Worm (Caenorhabditis elegans) whole organism, L1 larva: ENCODE measurements around the gene F52G3.8.

ENCODE experiments used
- C04F5.9 ChIP-seq: sonication (generic microtip); optimal IDR thresholded peaks from 2 replicates; lab custom pipeline; 2016; ENCODE audit warnings: missing genetic modification characterization, missing compliant biosample characterization
- C16A3.4 ChIP-seq: fragments of 150-350 bp; optimal IDR thresholded peaks from 2 replicates; lab custom pipeline; 2014; ENCODE audit warnings: missing biosample characterization, missing genetic modification characterization
- C34B4.2 ChIP-seq: sonication (generic microtip); optimal IDR thresholded peaks from 2 replicates; lab custom pipeline; 2017; ENCODE audit warnings: mild to moderate bottlenecking, missing genetic modification characterization, missing compliant biosample characterization
- F16B12.6 ChIP-seq: fragments of 150-350 bp; optimal IDR thresholded peaks from 2 replicates; lab custom pipeline; 2014; ENCODE audit warnings: missing biosample characterization, missing genetic modification characterization
- Y116A8C.19 ChIP-seq: sonication (generic microtip); optimal IDR thresholded peaks from 2 replicates; lab custom pipeline; 2016; ENCODE audit warnings: missing compliant biosample characterization, missing genetic modification characterization, borderline replicate concordance
- aly-2 ChIP-seq: fragments of 150-350 bp; optimal IDR thresholded peaks from 2 replicates; lab custom pipeline; 2014; ENCODE audit warnings: missing biosample characterization, missing genetic modification characterization
- blmp-1 ChIP-seq: fragments of 150-350 bp; optimal IDR thresholded peaks from 2 replicates; lab custom pipeline; 2014; ENCODE audit warnings: missing biosample characterization, missing genetic modification characterization
- ceh-63 ChIP-seq: fragments of 200-800 bp; sonication (Bioruptor generic); optimal IDR thresholded peaks from 2 replicates; lab custom pipeline; 2018; ENCODE audit warnings: mild to moderate bottlenecking, missing genetic modification characterization, missing compliant biosample characterization
- ceh-82 ChIP-seq, 3 experiments: fragments of 150-350 bp in 1 of 3; sonication (generic microtip) in 2 of 3; optimal IDR thresholded peaks; 2 replicates each; lab custom pipeline; 2014 to 2017; ENCODE audit warnings: missing biosample characterization in 3 of 3, missing genetic modification characterization in 3 of 3
- ceh-90 ChIP-seq: sonication (generic microtip); optimal IDR thresholded peaks from 2 replicates; lab custom pipeline; 2016; ENCODE audit warnings: missing genetic modification characterization, missing compliant biosample characterization
- ces-1 ChIP-seq: fragments of 150-350 bp; optimal IDR thresholded peaks from 2 replicates; lab custom pipeline; 2014; ENCODE audit warnings: missing biosample characterization, missing genetic modification reagents, missing genetic modification characterization
- dpl-1 ChIP-seq, 3 experiments: fragments of 150-350 bp in 2 of 3; sonication (generic microtip) in 1 of 3; optimal IDR thresholded peaks; 2 replicates each; lab custom pipeline; 2014 to 2017; ENCODE audit warnings: missing biosample characterization in 3 of 3, missing genetic modification characterization in 3 of 3, missing genetic modification reagents in 3 of 3
- dsc-1 ChIP-seq: sonication (generic microtip); optimal IDR thresholded peaks from 2 replicates; lab custom pipeline; 2016; ENCODE audit warnings: mild to moderate bottlenecking, missing genetic modification characterization, missing compliant biosample characterization
- efl-3 ChIP-seq: fragments of 200-800 bp; sonication (Bioruptor generic); optimal IDR thresholded peaks from 2 replicates; lab custom pipeline; 2018; ENCODE audit warnings: mild to moderate bottlenecking, missing genetic modification characterization, missing compliant biosample characterization
- egl-13 ChIP-seq: sonication (generic microtip); optimal IDR thresholded peaks from 2 replicates; lab custom pipeline; 2016; ENCODE audit warnings: missing genotype, missing genetic modification reagents, missing genetic modification characterization, missing compliant biosample characterization
- egl-27 ChIP-seq, 2 experiments: fragments of 150-350 bp in 1 of 2; sonication (generic microtip); optimal IDR thresholded peaks; 3 replicates each; lab custom pipeline; 2017 to 2018; ENCODE audit warnings: missing biosample characterization in 2 of 2, missing genetic modification characterization in 2 of 2, missing genetic modification reagents in 2 of 2
- elt-3 ChIP-seq, 6 experiments: fragments of 150-350 bp in 1 of 6; sonication (generic microtip); optimal IDR thresholded peaks; 2 replicates each; lab custom pipeline; 2017 to 2018; ENCODE audit warnings: missing biosample characterization in 6 of 6, missing genetic modification characterization in 6 of 6, inconsistent platforms in 1 of 6
- fkh-10 ChIP-seq: sonication (generic microtip); optimal IDR thresholded peaks from 2 replicates; lab custom pipeline; 2017; ENCODE audit warnings: missing biosample characterization, missing genetic modification reagents, missing genetic modification characterization
- fkh-8 ChIP-seq: sonication (generic microtip); optimal IDR thresholded peaks from 2 replicates; lab custom pipeline; 2016; ENCODE audit warnings: mild to moderate bottlenecking, missing genetic modification characterization, missing compliant biosample characterization
- hlh-17 ChIP-seq: fragments of 200-800 bp; sonication (Bioruptor generic); optimal IDR thresholded peaks from 2 replicates; lab custom pipeline; 2018; ENCODE audit warnings: missing genetic modification characterization, mild to moderate bottlenecking, missing compliant biosample characterization, moderate library complexity, borderline replicate concordance
- irx-1 ChIP-seq: sonication (generic microtip); optimal IDR thresholded peaks from 2 replicates; lab custom pipeline; 2016; ENCODE audit warnings: missing genetic modification characterization, missing compliant biosample characterization
- lin-14 ChIP-seq: fragments of 200-800 bp; sonication (Bioruptor generic); optimal IDR thresholded peaks from 2 replicates; lab custom pipeline; 2018; ENCODE audit warnings: mild to moderate bottlenecking, missing genetic modification characterization, moderate library complexity, missing compliant biosample characterization
- lin-35 ChIP-seq, 2 experiments: fragments of 150-350 bp; optimal IDR thresholded peaks; 2 replicates each; lab custom pipeline; 2014; ENCODE audit warnings: missing biosample characterization in 2 of 2, missing genetic modification characterization in 2 of 2, missing genetic modification reagents in 2 of 2
- lin-39 ChIP-seq: fragments of 150-350 bp; optimal IDR thresholded peaks from 2 replicates; lab custom pipeline; 2014; ENCODE audit warnings: missing biosample characterization, missing genetic modification reagents, missing genetic modification characterization
- lir-3 ChIP-seq: sonication (generic microtip); optimal IDR thresholded peaks from 2 replicates; lab custom pipeline; 2016; ENCODE audit warnings: mild to moderate bottlenecking, missing genetic modification characterization, moderate library complexity, missing compliant biosample characterization; ENCODE audit not compliant: poor library complexity
- lsy-2 ChIP-seq, 2 experiments: fragments of 150-350 bp; optimal IDR thresholded peaks; 2 replicates each; lab custom pipeline; 2014; ENCODE audit warnings: missing biosample characterization in 2 of 2, missing genetic modification characterization in 2 of 2
- mef-2 ChIP-seq: fragments of 150-350 bp; optimal IDR thresholded peaks from 2 replicates; lab custom pipeline; 2014; ENCODE audit warnings: missing biosample characterization, missing genetic modification characterization
- mep-1 ChIP-seq: fragments of 150-350 bp; optimal IDR thresholded peaks from 2 replicates; lab custom pipeline; 2014; ENCODE audit warnings: missing biosample characterization, missing genetic modification characterization
- nhr-19 ChIP-seq: fragments of 200-800 bp; sonication (Bioruptor generic); conservative IDR thresholded peaks from 2 replicates; pipeline ENCODE4 v1.3.6; 2022; ENCODE audit warnings: missing genetic modification characterization, missing compliant biosample characterization
- nhr-237 ChIP-seq: fragments of 150-350 bp; optimal IDR thresholded peaks from 2 replicates; lab custom pipeline; 2014; ENCODE audit warnings: missing biosample characterization, missing genetic modification characterization
- nhr-28 ChIP-seq: fragments of 150-350 bp; optimal IDR thresholded peaks from 2 replicates; lab custom pipeline; 2014; ENCODE audit warnings: missing biosample characterization, missing genetic modification characterization
- nhr-71 ChIP-seq: sonication (generic microtip); optimal IDR thresholded peaks from 2 replicates; lab custom pipeline; 2016; ENCODE audit warnings: mild to moderate bottlenecking, missing genetic modification characterization, moderate library complexity, missing compliant biosample characterization
- nhr-76 ChIP-seq: sonication (generic microtip); optimal IDR thresholded peaks from 2 replicates; lab custom pipeline; 2017; ENCODE audit warnings: missing biosample characterization, missing genetic modification characterization
- nhr-77 ChIP-seq: fragments of 150-350 bp; optimal IDR thresholded peaks from 2 replicates; lab custom pipeline; 2014; ENCODE audit warnings: missing biosample characterization, missing genetic modification characterization
- nhr-84 ChIP-seq: sonication (generic microtip); optimal IDR thresholded peaks from 2 replicates; lab custom pipeline; 2017; ENCODE audit warnings: missing biosample characterization, missing genetic modification characterization
- nhr-85 ChIP-seq: sonication (generic microtip); peaks from one replicate; lab custom pipeline; 2016; ENCODE audit warnings: missing genetic modification characterization, inconsistent platforms, missing compliant biosample characterization
- nhr-90 ChIP-seq: sonication (generic microtip); optimal IDR thresholded peaks from 2 replicates; lab custom pipeline; 2016; ENCODE audit warnings: mild to moderate bottlenecking, missing genetic modification characterization, missing compliant biosample characterization; ENCODE audit not compliant: poor library complexity
- pqm-1 ChIP-seq: sonication (generic microtip); optimal IDR thresholded peaks from 3 replicates; lab custom pipeline; 2017; ENCODE audit warnings: missing biosample characterization, missing genetic modification characterization
- skn-1 ChIP-seq: fragments of 150-350 bp; optimal IDR thresholded peaks from 2 replicates; lab custom pipeline; 2014; ENCODE audit warnings: missing biosample characterization, missing genetic modification characterization
- snpc-4 ChIP-seq: fragments of 150-350 bp; optimal IDR thresholded peaks from 2 replicates; lab custom pipeline; 2014; ENCODE audit warnings: missing biosample characterization, missing genetic modification characterization
- snu-23 ChIP-seq: sonication (generic microtip); optimal IDR thresholded peaks from 2 replicates; lab custom pipeline; 2016; ENCODE audit warnings: missing genetic modification characterization, missing compliant biosample characterization
- sptf-1 ChIP-seq: fragments of 150-350 bp; optimal IDR thresholded peaks from 2 replicates; lab custom pipeline; 2014; ENCODE audit warnings: missing biosample characterization, missing genetic modification characterization
- tlp-1 ChIP-seq: fragments of 150-350 bp; optimal IDR thresholded peaks from 2 replicates; lab custom pipeline; 2014; ENCODE audit warnings: missing biosample characterization, missing genetic modification characterization
- unc-130 ChIP-seq: fragments of 150-350 bp; optimal IDR thresholded peaks from 2 replicates; lab custom pipeline; 2017; ENCODE audit warnings: missing biosample characterization, missing genetic modification characterization, inconsistent platforms
- unc-62 ChIP-seq: fragments of 150-350 bp; optimal IDR thresholded peaks from 2 replicates; lab custom pipeline; 2014; ENCODE audit warnings: missing biosample characterization, missing genetic modification reagents, missing genetic modification characterization
- unc-98 ChIP-seq: fragments of 200-800 bp; sonication (Bioruptor generic); IDR thresholded peaks from 2 replicates; pipeline ENCODE4 v1.3.6; 2022; ENCODE audit warnings: missing genetic modification characterization, missing compliant biosample characterization
- vab-15 ChIP-seq: sonication (generic microtip); optimal IDR thresholded peaks from 2 replicates; lab custom pipeline; 2017; ENCODE audit warnings: missing genotype, mild to moderate bottlenecking, missing genetic modification characterization, missing compliant biosample characterization
- xbp-1 ChIP-seq: sonication (generic microtip); optimal IDR thresholded peaks from 2 replicates; lab custom pipeline; 2016; ENCODE audit warnings: missing genetic modification characterization, missing compliant biosample characterization
- zag-1 ChIP-seq: fragments of 150-350 bp; optimal IDR thresholded peaks from 2 replicates; lab custom pipeline; 2014; ENCODE audit warnings: missing biosample characterization, missing genetic modification characterization
- ztf-4 ChIP-seq: fragments of 150-350 bp; optimal IDR thresholded peaks from 2 replicates; lab custom pipeline; 2014; ENCODE audit warnings: missing biosample characterization, missing genetic modification characterization

Gene F52G3.8

DNA sequence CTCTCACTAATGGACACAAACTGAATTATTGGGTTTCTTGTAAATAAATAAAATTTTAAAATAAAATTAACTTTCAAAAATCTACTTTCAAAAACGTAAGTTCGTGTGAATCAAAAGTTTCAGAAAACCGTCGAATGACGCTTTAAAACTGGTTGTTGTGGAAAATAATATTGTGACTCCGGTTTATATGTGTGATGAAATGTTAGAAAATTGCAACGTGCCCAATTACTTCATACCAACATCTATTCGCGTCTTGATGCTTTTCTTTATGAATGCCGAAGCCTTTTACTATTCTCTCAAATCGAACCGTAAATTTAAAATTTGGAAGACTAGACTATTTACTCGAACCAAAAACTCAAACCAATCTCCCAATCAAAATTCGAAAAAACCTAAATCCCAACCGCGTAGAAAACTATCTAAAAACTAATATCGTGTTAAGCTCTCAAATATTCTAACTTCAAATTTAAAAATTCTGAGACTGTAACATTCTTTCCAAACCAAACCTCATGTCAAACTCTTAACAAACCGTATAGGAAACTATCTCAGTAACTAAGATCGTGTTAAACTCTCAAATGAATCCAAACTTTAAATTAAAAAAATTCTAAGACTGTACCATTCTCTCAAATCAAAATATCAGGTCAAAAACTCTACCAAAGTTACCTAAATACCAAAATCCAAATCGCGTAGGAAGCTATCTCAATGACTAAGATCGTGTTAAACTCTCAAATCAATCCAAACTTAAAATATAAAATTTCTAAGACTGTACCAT lies 21.3 kb downstream of the F52G3.8 start (continued):
- TF ChIP-seq ceh-82 (tag; optimal IDR thresholded peaks at IDR 0.05; lab: Kevin White, UChicago) (peak in 1 of 3 experiments; percentile 27), nhr-71 (peak; percentile 77), dpl-1 (GFP tag; optimal IDR thresholded peaks at IDR 0.05; lab: Kevin White, UChicago) (peak in 2 of 3 experiments; percentile 26 to 29), nhr-90 (tag; lab: Kevin White, UChicago) (peak; percentile 50), lin-14 (no peak), unc-98 (GFP tag; lab: Robert Waterston, UW) (peak; percentile 8), hlh-17 (GFP tag; lab: Kevin White, UChicago) (no peak), skn-1 (tag; lab: Kevin White, UChicago) (peak; percentile 37), lin-35 (GFP tag; optimal IDR thresholded peaks at IDR 0.05; lab: Kevin White, UChicago) (peak in 1 of 2 experiments; percentile 45), C04F5.9 (tag; lab: Kevin White, UChicago) (no peak), efl-3 (no peak), xbp-1 (tag; lab: Kevin White, UChicago) (no peak), nhr-77 (peak; percentile 37)

DNA sequence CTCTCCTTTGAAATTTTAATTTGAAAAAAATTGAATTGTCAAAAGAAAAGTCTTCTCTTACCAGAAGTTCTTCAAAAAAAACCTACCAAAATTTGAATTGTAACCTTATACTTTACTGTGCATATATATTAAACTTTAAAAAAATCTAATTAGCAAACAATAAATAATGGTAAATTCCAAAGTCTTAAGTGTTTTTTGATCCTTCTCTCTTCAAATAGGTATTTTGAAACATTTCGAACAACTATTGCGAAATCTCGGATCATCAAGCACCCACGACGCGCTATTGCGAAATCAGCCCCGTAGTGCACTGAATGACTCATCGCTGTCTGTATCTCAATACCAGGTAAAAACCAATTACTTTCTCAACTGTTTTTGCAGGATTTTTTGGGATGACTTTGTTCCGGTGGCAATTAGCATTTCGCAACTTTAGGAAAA lies 22.1 kb downstream of the F52G3.8 start:
- no peak for TF ChIP-seq Y116A8C.19 (tag; lab: Kevin White, UChicago)
- peak; percentile 26 for TF ChIP-seq blmp-1 (tag; lab: Kevin White, UChicago)
- no peak for TF ChIP-seq fkh-10
- no peak for TF ChIP-seq unc-62 (GFP tag; lab: Kevin White, UChicago)
- TF ChIP-seq dsc-1: no peak
- TF ChIP-seq F16B12.6 (tag; lab: Kevin White, UChicago): no peak
- TF ChIP-seq mef-2: no peak
- no peak for TF ChIP-seq snu-23 (GFP tag; lab: Kevin White, UChicago)
- TF ChIP-seq ztf-4 (tag; lab: Kevin White, UChicago): peak; percentile 48
- peak; percentile 7 to 39 for TF ChIP-seq lsy-2 (tag; optimal IDR thresholded peaks at IDR 0.05; lab: Kevin White, UChicago)
- TF ChIP-seq ces-1 (GFP tag; lab: Kevin White, UChicago): no peak
- TF ChIP-seq mep-1 (tag; lab: Kevin White, UChicago): peak; percentile 71
- no peak for TF ChIP-seq C16A3.4
- no peak for TF ChIP-seq nhr-84 (tag; lab: Kevin White, UChicago)
- peak; percentile 21 to 33 (median 21) for TF ChIP-seq ceh-82 (tag; optimal IDR thresholded peaks at IDR 0.05; lab: Kevin White, UChicago)
- TF ChIP-seq dpl-1 (GFP tag; optimal IDR thresholded peaks at IDR 0.05; lab: Kevin White, UChicago): peak in 2 of 3 experiments; percentile 2 to 25
- no peak for TF ChIP-seq pqm-1
- peak; percentile 57 for TF ChIP-seq fkh-8 (tag; lab: Kevin White, UChicago)
- TF ChIP-seq unc-130 (tag; lab: Kevin White, UChicago): no peak
- peak in 1 of 2 experiments; percentile 50 for TF ChIP-seq egl-27 (tag; optimal IDR thresholded peaks at IDR 0.05; lab: Kevin White, UChicago)
- TF ChIP-seq nhr-19 (GFP tag; lab: Robert Waterston, UW): no peak
- TF ChIP-seq zag-1 (tag; lab: Kevin White, UChicago): no peak
- no peak for TF ChIP-seq lin-39
- peak; percentile 19 for TF ChIP-seq nhr-85 (tag; lab: Kevin White, UChicago)
- TF ChIP-seq snpc-4: no peak
- TF ChIP-seq nhr-76 (tag; lab: Kevin White, UChicago): no peak
- TF ChIP-seq vab-15 (tag; lab: Kevin White, UChicago): no peak
- TF ChIP-seq irx-1 (tag; lab: Kevin White, UChicago): no peak
- peak; percentile 46 for TF ChIP-seq nhr-237
- TF ChIP-seq elt-3 (tag; optimal IDR thresholded peaks at IDR 0.05; lab: Kevin White, UChicago): peak in 2 of 6 experiments; percentile 21 to 56
- TF ChIP-seq tlp-1 (tag; lab: Kevin White, UChicago): no peak
- TF ChIP-seq aly-2 (tag; lab: Kevin White, UChicago): peak; percentile 10
- TF ChIP-seq C34B4.2 (tag; lab: Kevin White, UChicago): no peak
- TF ChIP-seq lir-3 (tag; lab: Kevin White, UChicago): no peak
- peak; percentile 39 to 44 for TF ChIP-seq lin-35 (GFP tag; optimal IDR thresholded peaks at IDR 0.05; lab: Kevin White, UChicago)
- TF ChIP-seq sptf-1: no peak
- TF ChIP-seq C04F5.9 (tag; lab: Kevin White, UChicago): no peak
- TF ChIP-seq nhr-28 (tag; lab: Kevin White, UChicago): no peak
- no peak for TF ChIP-seq ceh-90 (tag; lab: Kevin White, UChicago)
- TF ChIP-seq ceh-63 (GFP tag; lab: Kevin White, UChicago): peak; percentile 28
- TF ChIP-seq egl-13: peak; percentile 6
